Fruit fly (Drosophila melanogaster) whole organism, wandering third instar larva: ENCODE measurements around the gene CG11151.
A peak's percentile ranks its signal among the peaks of the same experiment; 100 is the strongest.

Experiments
- CG32264 ChIP-seq: fragments of 200-800 bp; sonication (Bioruptor generic); optimal IDR thresholded peaks from 2 replicates; lab custom pipeline; 2016; ENCODE audit warnings: missing biosample characterization, missing genetic modification characterization
- CG9705 ChIP-seq: fragments of 200-800 bp; sonication (Bioruptor generic); optimal IDR thresholded peaks from 2 replicates; lab custom pipeline; 2018; ENCODE audit warnings: missing biosample characterization, mild to moderate bottlenecking, missing genetic modification characterization
- CrebA ChIP-seq: fragments of 200-800 bp; sonication (Bioruptor generic); optimal IDR thresholded peaks from 2 replicates; lab custom pipeline; 2016; ENCODE audit warnings: missing biosample characterization, mild to moderate bottlenecking, missing genetic modification characterization, borderline replicate concordance
- Dfd ChIP-seq: fragments of >200 bp; optimal IDR thresholded peaks from 2 replicates; lab custom pipeline; 2017; ENCODE audit warnings: missing biosample characterization, missing genetic modification characterization
- Dif ChIP-seq: fragments of 200-275, 200-300 bp; sonication (Bioruptor generic); optimal IDR thresholded peaks from 2 replicates; lab custom pipeline; 2018; ENCODE audit warnings: missing biosample characterization, missing genetic modification characterization; ENCODE audit not compliant: partially characterized antibody
- GATAd ChIP-seq: sonication (Bioruptor generic); optimal IDR thresholded peaks from 2 replicates; lab custom pipeline; 2016; ENCODE audit warnings: missing biosample characterization, missing genetic modification characterization
- HLH106 ChIP-seq: fragments of 200-800 bp; optimal IDR thresholded peaks from 3 replicates; lab custom pipeline; 2019; ENCODE audit warnings: missing biosample characterization, mild to moderate bottlenecking, missing genetic modification characterization, moderate library complexity
- Hr83 ChIP-seq: fragments of 200-300 bp; sonication (Bioruptor generic); optimal IDR thresholded peaks from 2 replicates; lab custom pipeline; 2016; ENCODE audit warnings: missing biosample characterization, mild to moderate bottlenecking, missing genetic modification characterization, moderate library complexity; ENCODE audit not compliant: poor library complexity, severe bottlenecking
- Jra ChIP-seq: sonication (Bioruptor generic); optimal IDR thresholded peaks from 2 replicates; lab custom pipeline; 2016; ENCODE audit warnings: missing biosample characterization, missing genetic modification characterization
- Myc ChIP-seq: fragments of >200 bp; optimal IDR thresholded peaks from 2 replicates; lab custom pipeline; 2017
- OdsH ChIP-seq: fragments of 200-800 bp; sonication (Bioruptor generic); optimal IDR thresholded peaks from 2 replicates; lab custom pipeline; 2016; ENCODE audit warnings: missing biosample characterization, mild to moderate bottlenecking, missing genetic modification characterization
- Rel ChIP-seq, 2 experiments: fragments of 200-800 bp; sonication (Bioruptor generic) in 1 of 2; optimal IDR thresholded peaks; 2 replicates in 1 of 2; 3 replicates in 1 of 2; lab custom pipeline; 2016 to 2019; ENCODE audit warnings: mild to moderate bottlenecking in 2 of 2, missing biosample characterization in 2 of 2, missing genetic modification characterization in 2 of 2, moderate library complexity in 1 of 2
- Sp1 ChIP-seq: fragments of 200-800 bp; sonication (Bioruptor generic); optimal IDR thresholded peaks from 3 replicates; lab custom pipeline; 2019; ENCODE audit warnings: missing biosample characterization, mild to moderate bottlenecking, missing genetic modification characterization, moderate library complexity
- br ChIP-seq: fragments of 200-800 bp; sonication (Bioruptor generic); optimal IDR thresholded peaks from 2 replicates; lab custom pipeline; 2016; ENCODE audit warnings: missing biosample characterization, missing genetic modification characterization
- brk ChIP-seq: fragments of 200-800 bp; sonication (Bioruptor generic); optimal IDR thresholded peaks from 2 replicates; lab custom pipeline; 2016; ENCODE audit warnings: missing biosample characterization, mild to moderate bottlenecking, missing genetic modification characterization
- dl ChIP-seq, 2 experiments: fragments of 175-275, 200-275 bp in 1 of 2; fragments of 200-275 bp in 1 of 2; sonication (Bioruptor generic); optimal IDR thresholded peaks; lab custom pipeline; 2018; ENCODE audit warnings: mild to moderate bottlenecking in 2 of 2, missing biosample characterization in 2 of 2, missing genetic modification characterization in 2 of 2, moderate library complexity in 2 of 2; ENCODE audit not compliant: partially characterized antibody in 2 of 2, insufficient read depth in 1 of 2
- dmrt93B ChIP-seq: fragments of 200-800 bp; sonication (Bioruptor generic); optimal IDR thresholded peaks from 2 replicates; lab custom pipeline; 2018; ENCODE audit warnings: missing biosample characterization, mild to moderate bottlenecking, missing genetic modification characterization
- dsf ChIP-seq: sonication (Bioruptor generic); optimal IDR thresholded peaks from 2 replicates; lab custom pipeline; 2016; ENCODE audit warnings: missing biosample characterization, missing genetic modification characterization, borderline replicate concordance
- ey ChIP-seq: fragments of 200-800 bp; sonication (Bioruptor generic); optimal IDR thresholded peaks from 2 replicates; lab custom pipeline; 2016; ENCODE audit warnings: missing biosample characterization, missing genetic modification characterization
- foxo ChIP-seq, 2 experiments: fragments of 200-800 bp; sonication (Bioruptor generic); optimal IDR thresholded peaks; 2 replicates in 1 of 2; 3 replicates in 1 of 2; lab custom pipeline; 2016 to 2017; ENCODE audit warnings: missing biosample characterization in 2 of 2, missing genetic modification characterization in 2 of 2
- fru ChIP-seq: fragments of 200-800 bp; sonication (Bioruptor generic); optimal IDR thresholded peaks from 3 replicates; lab custom pipeline; 2016; ENCODE audit warnings: missing biosample characterization, mild to moderate bottlenecking, missing genetic modification characterization
- h ChIP-seq: fragments of 200-800 bp; sonication (Bioruptor generic); optimal IDR thresholded peaks from 3 replicates; lab custom pipeline; 2016; ENCODE audit warnings: missing biosample characterization, mild to moderate bottlenecking, missing genetic modification characterization
- jim ChIP-seq: fragments of 175-275, 200-325 bp; sonication (Bioruptor generic); optimal IDR thresholded peaks from 2 replicates; lab custom pipeline; 2016; ENCODE audit warnings: missing biosample characterization, mild to moderate bottlenecking, missing genetic modification characterization
- psq ChIP-seq: fragments of 200-800 bp; sonication (Bioruptor generic); optimal IDR thresholded peaks from 3 replicates; lab custom pipeline; 2017; ENCODE audit warnings: missing biosample characterization, mild to moderate bottlenecking, missing genetic modification characterization, moderate library complexity
- rgr ChIP-seq: fragments of 200-800 bp; sonication (Bioruptor generic); optimal IDR thresholded peaks from 3 replicates; lab custom pipeline; 2016; ENCODE audit warnings: missing biosample characterization, mild to moderate bottlenecking, missing genetic modification characterization
- sage ChIP-seq: fragments of 200-800 bp; sonication (Bioruptor generic); optimal IDR thresholded peaks from 2 replicates; lab custom pipeline; 2016; ENCODE audit warnings: missing biosample characterization, mild to moderate bottlenecking, missing genetic modification characterization
- sv ChIP-seq: fragments of 200-800 bp; sonication (Bioruptor generic); optimal IDR thresholded peaks from 3 replicates; lab custom pipeline; 2016; ENCODE audit warnings: missing biosample characterization, missing genetic modification characterization
- usp ChIP-seq: fragments of >200 bp; optimal IDR thresholded peaks from 2 replicates; lab custom pipeline; 2017; ENCODE audit warnings: missing biosample characterization, missing genetic modification characterization
- woc ChIP-seq: sonication (Bioruptor generic); optimal IDR thresholded peaks from 2 replicates; lab custom pipeline; 2016; ENCODE audit warnings: missing biosample characterization, mild to moderate bottlenecking, missing genetic modification characterization

The CG11151 gene

DNA sequence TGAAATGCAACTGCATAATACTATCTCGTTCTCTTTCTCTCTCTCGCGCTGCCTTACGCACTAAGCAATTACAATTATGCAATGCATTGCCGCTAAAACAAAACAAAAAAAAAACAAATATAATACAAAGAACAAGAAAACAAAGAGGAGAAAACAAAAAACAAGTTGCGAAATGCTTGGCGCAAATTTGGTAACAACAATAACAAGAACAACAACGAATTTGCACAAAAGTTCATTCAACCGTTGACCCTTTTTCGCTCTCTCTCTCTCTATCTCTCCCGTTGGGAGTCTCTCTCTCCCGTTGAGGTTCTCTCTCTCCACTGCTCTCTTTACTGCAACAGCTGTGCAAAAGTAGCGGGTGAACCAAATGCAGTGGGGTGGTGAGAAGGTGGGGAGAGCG is 7.5 kb downstream of the CG11151 start:
- TF ChIP-seq h (GFP tag; lab: Kevin White, UChicago), result no peak
- no peak for TF ChIP-seq Sp1 (GFP tag; lab: Kevin White, UChicago)
- TF ChIP-seq woc, result no peak
- TF ChIP-seq CrebA, result no peak
- TF ChIP-seq CG9705 (GFP tag; lab: Kevin White, UChicago), result no peak
- TF ChIP-seq Hr83 (GFP tag; lab: Kevin White, UChicago), result peak; percentile 27
- TF ChIP-seq usp, result no peak
- peak; percentile 60 to 89 for TF ChIP-seq dl (GFP tag; optimal IDR thresholded peaks at IDR 0.05; lab: Kevin White, UChicago; ENCODE audit: insufficient read depth in 1 of 2, partially characterized antibody in 2 of 2)
- TF ChIP-seq GATAd (GFP tag; lab: Kevin White, UChicago), result no peak
- no peak for TF ChIP-seq Dfd (GFP tag; lab: Kevin White, UChicago)
- peak; percentile 91 for TF ChIP-seq Dif (GFP tag; lab: Kevin White, UChicago)
- TF ChIP-seq fru (GFP tag; lab: Kevin White, UChicago), result no peak
- no peak for TF ChIP-seq Rel (GFP tag; optimal IDR thresholded peaks at IDR 0.05; lab: Kevin White, UChicago)
- no peak for TF ChIP-seq Rel (tag; optimal IDR thresholded peaks at IDR 0.05; lab: Kevin White, UChicago)
- peak; percentile 24 for TF ChIP-seq psq (GFP tag; lab: Kevin White, UChicago)
- peak; percentile 18 for TF ChIP-seq br

DNA sequence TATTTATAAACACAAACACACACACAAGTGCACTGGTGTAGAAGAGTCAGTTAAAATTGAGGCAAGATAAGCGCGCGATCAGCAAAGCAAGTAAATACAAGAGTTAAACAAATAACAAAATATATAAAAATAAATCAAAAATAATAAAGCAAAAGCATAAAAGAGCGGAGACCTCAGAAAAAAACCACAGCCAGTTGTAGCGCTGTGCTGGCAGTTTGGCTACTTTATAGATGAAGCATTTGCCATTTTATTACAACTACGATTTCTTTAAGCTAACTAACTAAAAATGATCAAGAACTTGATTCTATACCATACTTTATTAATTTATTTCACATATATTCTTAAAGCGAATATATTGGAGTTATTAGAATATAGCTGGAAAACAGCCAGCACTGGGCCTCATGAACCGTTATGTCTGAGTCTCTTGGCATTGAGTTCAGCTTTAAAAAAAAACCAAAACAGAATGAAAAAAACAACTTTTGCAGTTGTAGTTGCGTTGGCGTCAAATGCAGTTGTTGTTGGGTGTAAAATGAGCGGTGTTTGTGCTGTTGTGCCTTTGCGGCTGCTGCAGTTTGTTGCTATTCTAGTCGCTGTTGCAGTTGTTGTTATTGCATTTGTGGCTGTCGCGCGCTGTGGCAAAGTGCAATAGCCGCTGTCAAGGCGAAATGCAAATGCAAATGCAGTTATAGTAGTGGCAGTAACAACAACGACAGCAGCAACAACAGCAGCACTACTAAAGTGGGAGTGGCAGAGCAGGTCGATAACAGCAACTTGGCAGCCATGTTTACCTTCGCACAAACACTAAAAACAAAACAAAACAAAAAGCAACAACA is 8.3 kb downstream of the CG11151 start:
- TF ChIP-seq jim (GFP tag; lab: Kevin White, UChicago) (no peak), sage (GFP tag; lab: Kevin White, UChicago) (peak; percentile 5), rgr (GFP tag; lab: Kevin White, UChicago) (peak; percentile 6), fru (GFP tag; lab: Kevin White, UChicago) (peak; percentile 33), CG32264 (no peak), Sp1 (GFP tag; lab: Kevin White, UChicago) (peak; percentile 7), Myc (lab: Kevin White, UChicago) (peak; percentile 52), brk (GFP tag; lab: Kevin White, UChicago) (peak; percentile 36)

DNA sequence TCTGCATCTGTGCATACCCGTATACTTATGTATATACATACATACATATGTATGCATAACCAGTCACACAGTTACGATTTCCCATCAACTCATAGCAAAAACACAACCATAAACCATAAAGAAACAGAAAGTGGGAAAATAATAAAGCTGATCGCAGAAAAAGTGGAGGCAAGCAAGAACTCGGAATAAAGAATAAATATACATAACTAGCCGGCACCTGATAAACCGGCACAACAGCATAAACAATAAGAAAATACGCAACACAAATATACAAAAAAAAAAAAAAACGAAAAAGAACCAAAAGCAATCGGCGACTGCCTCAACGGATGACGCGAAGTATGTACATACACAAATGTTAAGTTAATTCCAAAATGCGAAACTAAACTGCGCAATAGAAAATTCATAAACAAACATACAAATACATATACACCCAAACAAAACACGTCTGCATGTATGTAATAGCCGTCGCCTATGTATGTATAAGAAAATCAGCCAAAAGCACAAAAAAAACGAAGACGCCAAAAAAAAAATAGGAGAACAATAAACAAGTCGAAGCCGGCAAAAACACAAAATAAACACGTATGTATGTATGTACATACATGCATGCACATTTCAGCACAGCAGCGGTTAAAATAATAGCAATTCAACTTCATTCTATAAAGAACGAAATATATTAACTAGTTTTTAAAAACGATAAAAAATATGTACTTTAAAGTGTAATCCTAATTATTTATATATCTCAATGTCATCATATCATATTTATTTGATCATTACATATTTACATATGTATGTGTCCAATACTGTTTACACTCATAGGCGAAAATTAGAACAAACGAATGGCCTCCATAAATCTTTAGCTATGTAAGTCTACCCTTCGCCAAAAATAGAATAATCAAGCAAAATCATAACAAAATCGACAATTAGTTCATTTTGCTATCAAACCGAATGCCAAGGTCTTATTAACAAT is 9.6 kb downstream of the CG11151 start:
- TF ChIP-seq ey (GFP tag; lab: Kevin White, UChicago) (peak; percentile 42), br (peak; percentile 1), dsf (GFP tag; lab: Kevin White, UChicago) (no peak), h (GFP tag; lab: Kevin White, UChicago) (peak; percentile 25), dmrt93B (peak; percentile 16), Jra (GFP tag; lab: Kevin White, UChicago) (no peak), OdsH (GFP tag; lab: Kevin White, UChicago) (peak; percentile 39), psq (GFP tag; lab: Kevin White, UChicago) (peak; percentile 58), woc (peak; percentile 14), HLH106 (tag; lab: Kevin White, UChicago) (peak; percentile 38), Sp1 (GFP tag; lab: Kevin White, UChicago) (peak; percentile 51), fru (GFP tag; lab: Kevin White, UChicago) (peak; percentile 53), Rel (GFP tag; optimal IDR thresholded peaks at IDR 0.05; lab: Kevin White, UChicago) (no peak), Rel (tag; optimal IDR thresholded peaks at IDR 0.05; lab: Kevin White, UChicago) (peak; percentile 42), sv (GFP tag; lab: Kevin White, UChicago) (peak; percentile 60), sage (GFP tag; lab: Kevin White, UChicago) (no peak), foxo (GFP tag; optimal IDR thresholded peaks at IDR 0.05; lab: Kevin White, UChicago) (peak in 1 of 2 experiments; percentile 49), CG32264 (no peak), Hr83 (GFP tag; lab: Kevin White, UChicago) (no peak), rgr (GFP tag; lab: Kevin White, UChicago) (peak; percentile 41)
